Worm (Caenorhabditis elegans) whole organism, L3 larva: ENCODE results near the gene F16G10.3.
A peak's percentile ranks its signal among the peaks of the same experiment; 100 is the strongest.

ENCODE experiments used
- ZK546.5 ChIP-seq: sonication (generic microtip); optimal IDR thresholded peaks from 2 replicates; lab custom pipeline; 2017; ENCODE audit warnings: missing biosample characterization, missing genetic modification characterization
- ceh-16 ChIP-seq: sonication (generic microtip); optimal IDR thresholded peaks from 2 replicates; lab custom pipeline; 2017; ENCODE audit warnings: missing biosample characterization, missing genetic modification characterization
- ceh-82 ChIP-seq: fragments of 150-350 bp; optimal IDR thresholded peaks from 2 replicates; lab custom pipeline; 2014; ENCODE audit warnings: missing biosample characterization, missing genetic modification characterization
- ceh-9 ChIP-seq: sonication (generic microtip); optimal IDR thresholded peaks from 2 replicates; lab custom pipeline; 2018; ENCODE audit warnings: missing biosample characterization, missing genetic modification characterization
- daf-12 ChIP-seq: fragments of 150-350 bp; optimal IDR thresholded peaks from 2 replicates; lab custom pipeline; 2014; ENCODE audit warnings: missing biosample characterization, missing genetic modification reagents, missing genetic modification characterization
- egl-27 ChIP-seq: sonication (generic microtip); optimal IDR thresholded peaks from 4 replicates; lab custom pipeline; 2017; ENCODE audit warnings: missing biosample characterization, missing genetic modification reagents, missing genetic modification characterization
- egl-5 ChIP-seq: fragments of 150-350 bp; optimal IDR thresholded peaks from 2 replicates; lab custom pipeline; 2017; ENCODE audit warnings: missing biosample characterization, missing genetic modification reagents, missing genetic modification characterization, inconsistent platforms
- elt-1 ChIP-seq: fragments of 150-350 bp; optimal IDR thresholded peaks from 2 replicates; lab custom pipeline; 2014; ENCODE audit warnings: missing biosample characterization, missing genetic modification characterization
- elt-2 ChIP-seq: sonication (generic microtip); optimal IDR thresholded peaks from 2 replicates; lab custom pipeline; 2016; ENCODE audit warnings: missing genetic modification reagents, mild to moderate bottlenecking, missing genetic modification characterization, missing compliant biosample characterization
- elt-3 ChIP-seq, 3 experiments: fragments of 150-350 bp in 1 of 3; sonication (generic microtip) in 2 of 3; optimal IDR thresholded peaks; 2 replicates in 2 of 3; 4 replicates in 1 of 3; lab custom pipeline; 2014 to 2017; ENCODE audit warnings: missing biosample characterization in 3 of 3, missing genetic modification characterization in 3 of 3
- eor-1 ChIP-seq, 2 experiments: fragments of 150-350 bp; optimal IDR thresholded peaks; 2 replicates each; lab custom pipeline; 2014 to 2018; ENCODE audit warnings: missing biosample characterization in 2 of 2, missing genetic modification characterization in 2 of 2
- fkh-10 ChIP-seq: sonication (generic microtip); optimal IDR thresholded peaks from 2 replicates; lab custom pipeline; 2017; ENCODE audit warnings: missing biosample characterization, missing genetic modification reagents, missing genetic modification characterization
- fkh-2 ChIP-seq: fragments of 150-350 bp; optimal IDR thresholded peaks from 2 replicates; lab custom pipeline; 2014; ENCODE audit warnings: missing biosample characterization, missing genetic modification reagents, missing genetic modification characterization
- hmg-11 ChIP-seq: sonication (generic microtip); optimal IDR thresholded peaks from 2 replicates; lab custom pipeline; 2016; ENCODE audit warnings: missing genetic modification characterization, missing compliant biosample characterization
- lin-15B ChIP-seq: fragments of 150-350 bp; optimal IDR thresholded peaks from 2 replicates; lab custom pipeline; 2014; ENCODE audit warnings: missing biosample characterization, missing genetic modification characterization
- lsy-12 ChIP-seq: sonication (generic microtip); optimal IDR thresholded peaks from 2 replicates; lab custom pipeline; 2016; ENCODE audit warnings: mild to moderate bottlenecking, missing genetic modification characterization, missing compliant biosample characterization
- mml-1 ChIP-seq: fragments of 150-350 bp; sonication (generic microtip); optimal IDR thresholded peaks from 3 replicates; lab custom pipeline; 2014; ENCODE audit warnings: missing biosample characterization, missing genetic modification characterization
- nfya-1 ChIP-seq: sonication (generic microtip); optimal IDR thresholded peaks from 2 replicates; lab custom pipeline; 2017; ENCODE audit warnings: missing genetic modification characterization, mild to moderate bottlenecking, missing compliant biosample characterization, antibody characterized with exemption, moderate library complexity; ENCODE audit not compliant: insufficient read depth
- nhr-23 ChIP-seq: fragments of 150-350 bp; optimal IDR thresholded peaks from 2 replicates; lab custom pipeline; 2014; ENCODE audit warnings: missing biosample characterization, missing genetic modification reagents, missing genetic modification characterization
- nhr-237 ChIP-seq: fragments of 150-350 bp; optimal IDR thresholded peaks from 2 replicates; lab custom pipeline; 2014; ENCODE audit warnings: missing biosample characterization, missing genetic modification characterization
- nhr-25 ChIP-seq: sonication (generic microtip); optimal IDR thresholded peaks from 2 replicates; lab custom pipeline; 2017; ENCODE audit warnings: missing biosample characterization, missing genetic modification characterization
- nhr-28 ChIP-seq: fragments of 150-350 bp; optimal IDR thresholded peaks from 2 replicates; lab custom pipeline; 2014; ENCODE audit warnings: missing biosample characterization, missing genetic modification characterization
- nhr-43 ChIP-seq: sonication (generic microtip); optimal IDR thresholded peaks from 2 replicates; lab custom pipeline; 2016; ENCODE audit warnings: mild to moderate bottlenecking, missing genetic modification characterization, missing compliant biosample characterization; ENCODE audit not compliant: poor library complexity, severe bottlenecking
- nhr-67 ChIP-seq: fragments of 150-350 bp; optimal IDR thresholded peaks from 2 replicates; lab custom pipeline; 2014; ENCODE audit warnings: missing biosample characterization, missing genetic modification characterization
- nhr-76 ChIP-seq: fragments of 150-350 bp; sonication (generic microtip); optimal IDR thresholded peaks from 5 replicates; lab custom pipeline; 2014; ENCODE audit warnings: missing biosample characterization, missing genetic modification characterization
- nhr-77 ChIP-seq: fragments of 150-350 bp; optimal IDR thresholded peaks from 2 replicates; lab custom pipeline; 2014; ENCODE audit warnings: missing biosample characterization, missing genetic modification characterization
- pha-4 ChIP-seq: fragments of 150-350 bp; optimal IDR thresholded peaks from 2 replicates; lab custom pipeline; 2014; ENCODE audit warnings: missing biosample characterization, missing genetic modification reagents, missing genetic modification characterization
- sea-2 ChIP-seq: fragments of 150-350 bp; sonication (generic microtip); optimal IDR thresholded peaks from 4 replicates; lab custom pipeline; 2014; ENCODE audit warnings: missing biosample characterization, missing genetic modification reagents, missing genetic modification characterization
- snpc-4 ChIP-seq: fragments of 150-350 bp; optimal IDR thresholded peaks from 2 replicates; lab custom pipeline; 2014; ENCODE audit warnings: missing biosample characterization, missing genetic modification characterization
- tbx-2 ChIP-seq: sonication (generic microtip); optimal IDR thresholded peaks from 2 replicates; lab custom pipeline; 2016; ENCODE audit warnings: mild to moderate bottlenecking, missing genetic modification characterization, missing compliant biosample characterization
- unc-39 ChIP-seq: sonication (generic microtip); optimal IDR thresholded peaks from 4 replicates; lab custom pipeline; 2017; ENCODE audit warnings: missing biosample characterization, missing genetic modification characterization
- unc-62 ChIP-seq: fragments of 150-350 bp; sonication (generic microtip); optimal IDR thresholded peaks from 4 replicates; lab custom pipeline; 2014; ENCODE audit warnings: missing biosample characterization, missing genetic modification reagents, missing genetic modification characterization
- zag-1 ChIP-seq: fragments of 150-350 bp; optimal IDR thresholded peaks from 2 replicates; lab custom pipeline; 2014; ENCODE audit warnings: missing biosample characterization, missing genetic modification characterization
- ztf-11 ChIP-seq: fragments of 150-350 bp; optimal IDR thresholded peaks from 2 replicates; lab custom pipeline; 2014; ENCODE audit warnings: missing biosample characterization, missing genetic modification characterization

Gene F16G10.3

DNA sequence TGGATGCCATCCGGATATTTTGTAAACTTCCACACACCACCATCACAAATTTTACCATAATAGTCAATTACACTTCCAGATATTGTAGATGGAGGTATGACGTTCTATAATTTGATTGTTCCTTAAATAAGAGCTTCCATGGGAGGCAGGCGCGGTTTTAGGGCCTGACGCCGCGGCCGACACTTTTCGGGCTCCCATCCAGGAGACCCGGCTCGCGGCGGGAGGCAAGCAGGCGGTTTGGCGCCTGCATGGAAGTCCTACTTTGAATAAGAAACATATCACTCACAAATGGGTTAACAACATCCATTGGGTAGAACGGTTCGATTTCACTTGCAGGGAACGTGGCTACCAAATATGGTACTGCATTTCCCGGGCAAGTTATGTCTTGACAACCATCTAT is 7.5 kb downstream of the F16G10.3 start:
- no peak for TF ChIP-seq eor-1 (tag; optimal IDR thresholded peaks at IDR 0.05; lab: Kevin White, UChicago)
- no peak for TF ChIP-seq zag-1 (tag; lab: Kevin White, UChicago)
- TF ChIP-seq nhr-77 (tag; lab: Kevin White, UChicago) = no peak
- TF ChIP-seq elt-2 (tag; lab: Kevin White, UChicago) = no peak
- no peak for TF ChIP-seq nhr-28 (tag; lab: Kevin White, UChicago)
- TF ChIP-seq nhr-23 (tag; lab: Kevin White, UChicago) = no peak
- no peak for TF ChIP-seq ZK546.5 (tag; lab: Kevin White, UChicago)
- no peak for TF ChIP-seq lin-15B (tag; lab: Kevin White, UChicago)

DNA sequence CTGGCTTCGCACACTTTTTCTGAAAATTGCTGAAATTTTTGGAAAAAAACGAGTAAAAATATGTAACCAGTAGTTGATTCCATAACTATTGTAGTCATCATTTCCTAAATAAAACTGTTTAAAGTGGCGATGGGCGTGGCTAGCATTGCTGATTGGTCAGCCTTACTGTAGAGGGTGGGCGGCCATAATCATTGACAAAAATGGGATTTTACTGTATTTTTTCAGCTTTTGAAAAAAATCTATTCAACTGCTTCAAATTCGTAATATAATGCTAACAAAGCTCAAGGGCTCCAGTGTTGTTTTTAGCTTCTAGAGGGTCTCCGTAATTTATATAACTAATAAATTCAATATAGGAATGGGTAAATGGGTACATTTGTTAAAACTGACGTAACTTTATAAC is 8.0 kb downstream of the F16G10.3 start, which contains the start of gene F16G10.7:
Gene F16G10.7 (minus strand): TSS at position 101 of the 400 bp plus-strand sequence.
- TF ChIP-seq nfya-1 (tag; lab: Kevin White, UChicago) (peak; percentile 38), ceh-16 (no peak), unc-62 (no peak)

DNA sequence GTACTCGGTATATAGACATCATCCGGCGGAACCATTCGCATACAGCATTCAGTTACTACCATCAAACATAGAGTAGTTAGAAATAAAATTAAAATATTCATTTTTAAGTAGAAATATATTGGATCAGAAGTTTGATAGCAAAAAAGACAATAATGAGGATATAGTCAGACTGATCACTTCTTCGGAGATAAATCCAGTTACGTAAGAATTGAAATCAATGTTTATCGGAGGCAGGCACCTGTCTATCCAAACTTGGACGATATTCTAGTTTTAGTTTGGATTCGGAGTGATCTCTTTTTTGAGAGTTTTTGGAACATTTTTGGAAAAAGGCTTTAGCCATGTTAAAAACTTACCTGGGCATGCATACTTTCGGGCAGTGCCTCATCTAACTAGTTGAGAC is 11.1 kb downstream of the F16G10.3 start, which contains the start of gene F16G10.8:
Gene F16G10.8 (minus strand): TSS at position 101 of the 400 bp plus-strand sequence.
- TF ChIP-seq hmg-11 (tag; lab: Kevin White, UChicago) = no peak
- TF ChIP-seq lin-15B (tag; lab: Kevin White, UChicago) = no peak
- TF ChIP-seq daf-12 (tag; lab: Kevin White, UChicago) = no peak
- TF ChIP-seq mml-1 = no peak
- TF ChIP-seq egl-27 (tag; lab: Kevin White, UChicago) = no peak
- no peak for TF ChIP-seq nhr-67 (tag; lab: Kevin White, UChicago)
- TF ChIP-seq elt-2 (tag; lab: Kevin White, UChicago) = no peak
- TF ChIP-seq nhr-76 = no peak
- TF ChIP-seq elt-3 (tag; optimal IDR thresholded peaks at IDR 0.05; lab: Kevin White, UChicago) = no peak
- TF ChIP-seq fkh-2 = no peak

DNA sequence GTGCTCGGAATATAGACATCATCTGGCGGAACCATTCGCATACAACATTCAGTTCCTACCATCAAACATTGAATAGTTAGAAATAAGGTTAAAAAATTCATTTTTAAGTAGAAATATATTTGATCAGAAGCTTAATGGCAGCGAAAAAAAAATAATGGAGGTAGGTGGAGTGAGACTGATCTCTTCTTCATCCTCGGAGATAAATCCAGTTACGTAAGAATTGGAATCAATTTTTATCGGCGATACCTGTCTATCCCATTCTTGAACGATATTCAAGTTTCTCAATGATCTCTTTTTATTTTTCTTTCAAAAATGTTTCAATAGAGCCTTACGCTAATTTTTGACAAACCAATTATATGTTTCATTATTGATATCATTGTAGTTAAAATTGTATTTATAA is 13.3 kb downstream of the F16G10.3 start, which contains the start of gene F16G10.9:
Gene F16G10.9 (minus strand): TSS at position 101 of the 400 bp plus-strand sequence.
- TF ChIP-seq fkh-10 (GFP tag; lab: Kevin White, UChicago) (no peak), sea-2 (GFP tag; lab: Kevin White, UChicago) (no peak), unc-62 (no peak), elt-1 (tag; lab: Kevin White, UChicago) (no peak), egl-5 (tag; lab: Kevin White, UChicago) (no peak), unc-39 (tag; lab: Kevin White, UChicago) (no peak), ceh-82 (tag; lab: Kevin White, UChicago) (no peak), ztf-11 (tag; lab: Kevin White, UChicago) (no peak)

DNA sequence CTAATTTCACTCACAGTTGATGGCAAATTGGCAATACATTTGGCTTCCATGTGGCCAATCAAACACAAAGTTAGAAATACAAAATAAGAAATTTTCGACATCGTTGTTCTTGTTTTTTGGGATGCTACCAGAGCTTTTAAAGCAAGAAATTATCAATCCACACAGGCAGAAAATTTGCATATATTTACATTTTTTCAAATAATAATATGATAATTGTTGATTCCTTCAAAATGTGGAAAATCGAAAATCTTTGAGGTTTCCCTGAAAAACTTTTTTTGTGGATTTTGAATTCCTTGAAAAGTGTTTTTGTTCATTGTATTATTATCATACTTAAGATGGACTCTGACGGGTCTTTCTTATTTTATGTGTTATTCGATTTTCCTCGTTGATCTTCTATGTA is 18.7 kb downstream of the F16G10.3 start, which contains the start of gene F16G10.10:
Gene F16G10.10 (minus strand): TSS at position 101 of the 400 bp plus-strand sequence.
- TF ChIP-seq elt-3 (tag; optimal IDR thresholded peaks at IDR 0.05; lab: Kevin White, UChicago) = no peak
- TF ChIP-seq snpc-4 (tag; lab: Kevin White, UChicago) = no peak
- no peak for TF ChIP-seq pha-4 (tag; lab: Kevin White, UChicago)
- TF ChIP-seq tbx-2 = no peak
- no peak for TF ChIP-seq lsy-12 (tag; lab: Kevin White, UChicago)
- no peak for TF ChIP-seq lin-15B (tag; lab: Kevin White, UChicago)
- no peak for TF ChIP-seq nhr-25
- no peak for TF ChIP-seq unc-39 (tag; lab: Kevin White, UChicago)
- TF ChIP-seq nhr-43 (tag; lab: Kevin White, UChicago) = no peak
- no peak for TF ChIP-seq egl-5 (tag; lab: Kevin White, UChicago)
- no peak for TF ChIP-seq sea-2 (GFP tag; lab: Kevin White, UChicago)
- no peak for TF ChIP-seq nhr-237
- no peak for TF ChIP-seq nhr-76
- no peak for TF ChIP-seq ceh-9 (tag; lab: Kevin White, UChicago)
- no peak for TF ChIP-seq hmg-11 (tag; lab: Kevin White, UChicago)
